Fruit fly (Drosophila melanogaster) Kc167 (cell line): ENCODE data around the gene Dbx.

Experiments
- Myc ChIP-seq: fragments of >200 bp; optimal IDR thresholded peaks from 2 replicates; lab custom pipeline; 2017; ENCODE audit warnings: missing external identifiers
- Sin3A ChIP-seq: fragments of >200 bp; optimal IDR thresholded peaks from 2 replicates; lab custom pipeline; 2018; ENCODE audit warnings: missing external identifiers
- h ChIP-seq: fragments of >200 bp; optimal IDR thresholded peaks from 3 replicates; lab custom pipeline; 2018; ENCODE audit warnings: missing external identifiers
- insv ChIP-seq: fragments of >200 bp; optimal IDR thresholded peaks from 3 replicates; lab custom pipeline; 2018; ENCODE audit warnings: missing external identifiers
- psq ChIP-seq: fragments of >200 bp; optimal IDR thresholded peaks from 2 replicates; lab custom pipeline; 2017; ENCODE audit warnings: missing external identifiers
- ttk ChIP-seq: sonication (Bioruptor generic); optimal IDR thresholded peaks from 2 replicates; lab custom pipeline; 2017; ENCODE audit warnings: missing external identifiers

The Dbx gene

dm6 chr3L:1976760-1977159 is 55.7 kb downstream of the Dbx start:
- TF ChIP-seq Myc (lab: Kevin White, UChicago), result no peak
- no peak for TF ChIP-seq h (lab: Kevin White, UChicago)
- TF ChIP-seq Sin3A (lab: Kevin White, UChicago), result no peak
- TF ChIP-seq ttk (lab: Kevin White, UChicago), result no peak
- TF ChIP-seq psq (lab: Kevin White, UChicago), result no peak
- TF ChIP-seq insv (lab: Kevin White, UChicago), result no peak
